Worm (Caenorhabditis elegans) whole organism, L2 larva: Measurements from ENCODE around the gene dnj-7.

ENCODE experiments used
- C34F6.9 ChIP-seq: fragments of 150-350 bp; optimal IDR thresholded peaks from 2 replicates; lab custom pipeline; 2014; ENCODE audit warnings: missing biosample characterization, missing genetic modification characterization
- F13H6.1 ChIP-seq: sonication (generic microtip); optimal IDR thresholded peaks from 2 replicates; lab custom pipeline; 2016; ENCODE audit warnings: missing genetic modification characterization, missing compliant biosample characterization
- Y55F3AM.14 ChIP-seq: fragments of 200-800 bp; sonication (Bioruptor generic); optimal IDR thresholded peaks from 2 replicates; lab custom pipeline; 2018; ENCODE audit warnings: mild to moderate bottlenecking, missing genetic modification characterization, missing compliant biosample characterization
- ZK546.5 ChIP-seq: sonication (generic microtip); optimal IDR thresholded peaks from 2 replicates; lab custom pipeline; 2017; ENCODE audit warnings: missing biosample characterization, missing genetic modification characterization
- aly-2 ChIP-seq: fragments of 150-350 bp; optimal IDR thresholded peaks from 2 replicates; lab custom pipeline; 2014; ENCODE audit warnings: missing biosample characterization, missing genetic modification characterization
- ama-1 ChIP-seq: fragments of 150-350 bp; optimal IDR thresholded peaks from 2 replicates; lab custom pipeline; 2018; ENCODE audit warnings: inconsistent platforms
- blmp-1 ChIP-seq: sonication (generic microtip); optimal IDR thresholded peaks from 2 replicates; lab custom pipeline; 2017; ENCODE audit warnings: missing genetic modification characterization, mild to moderate bottlenecking, missing compliant biosample characterization, antibody characterized with exemption, moderate library complexity; ENCODE audit not compliant: insufficient read depth
- ceh-16 ChIP-seq: fragments of 150-350 bp; optimal IDR thresholded peaks from 2 replicates; lab custom pipeline; 2014; ENCODE audit warnings: missing biosample characterization, missing genetic modification characterization
- ceh-82 ChIP-seq: fragments of 150-350 bp; optimal IDR thresholded peaks from 2 replicates; lab custom pipeline; 2014; ENCODE audit warnings: missing biosample characterization, missing genetic modification characterization
- crh-2 ChIP-seq: sonication (generic microtip); optimal IDR thresholded peaks from 2 replicates; lab custom pipeline; 2017; ENCODE audit warnings: missing biosample characterization, missing genetic modification characterization
- dmd-4 ChIP-seq: sonication (generic microtip); optimal IDR thresholded peaks from 2 replicates; lab custom pipeline; 2017; ENCODE audit warnings: missing biosample characterization, missing genetic modification characterization
- elt-3 ChIP-seq: sonication (generic microtip); optimal IDR thresholded peaks from 2 replicates; lab custom pipeline; 2017; ENCODE audit warnings: missing biosample characterization, missing genetic modification characterization
- fos-1 ChIP-seq: fragments of 150-350 bp; optimal IDR thresholded peaks from 2 replicates; lab custom pipeline; 2014; ENCODE audit warnings: missing biosample characterization, missing genetic modification characterization
- gmeb-1 ChIP-seq: fragments of 150-350 bp; optimal IDR thresholded peaks from 2 replicates; lab custom pipeline; 2014; ENCODE audit warnings: missing biosample characterization, missing genetic modification characterization
- lin-11 ChIP-seq: fragments of 150-350 bp; sonication (generic microtip); optimal IDR thresholded peaks from 2 replicates; lab custom pipeline; 2014; ENCODE audit warnings: missing biosample characterization, missing genetic modification characterization, inconsistent platforms, mixed read lengths
- lin-13 ChIP-seq: fragments of 150-350 bp; optimal IDR thresholded peaks from 2 replicates; lab custom pipeline; 2014; ENCODE audit warnings: missing biosample characterization, missing genetic modification reagents, missing genetic modification characterization
- lin-39 ChIP-seq: fragments of 150-350 bp; optimal IDR thresholded peaks from 2 replicates; lab custom pipeline; 2014; ENCODE audit warnings: missing biosample characterization, missing genetic modification reagents, missing genetic modification characterization
- lsy-2 ChIP-seq, 2 experiments: fragments of 150-350 bp in 1 of 2; sonication (generic microtip) in 1 of 2; optimal IDR thresholded peaks; 2 replicates each; lab custom pipeline; 2014 to 2017; ENCODE audit warnings: missing biosample characterization in 2 of 2, missing genetic modification characterization in 2 of 2
- mab-5 ChIP-seq: fragments of 150-350 bp; optimal IDR thresholded peaks from 2 replicates; lab custom pipeline; 2014; ENCODE audit warnings: missing biosample characterization, missing genetic modification characterization
- nhr-11 ChIP-seq: fragments of 150-350 bp; optimal IDR thresholded peaks from 2 replicates; lab custom pipeline; 2014; ENCODE audit warnings: missing biosample characterization, missing genetic modification characterization
- nhr-12 ChIP-seq: fragments of 150-350 bp; optimal IDR thresholded peaks from 2 replicates; lab custom pipeline; 2014; ENCODE audit warnings: missing biosample characterization, missing genetic modification characterization
- nhr-129 ChIP-seq: fragments of 150-350 bp; optimal IDR thresholded peaks from 2 replicates; lab custom pipeline; 2014; ENCODE audit warnings: missing biosample characterization, missing genetic modification characterization
- nhr-21 ChIP-seq: fragments of 150-350 bp; optimal IDR thresholded peaks from 2 replicates; lab custom pipeline; 2014; ENCODE audit warnings: missing biosample characterization, missing genetic modification characterization
- nhr-23 ChIP-seq: fragments of 150-350 bp; optimal IDR thresholded peaks from 2 replicates; lab custom pipeline; 2014; ENCODE audit warnings: missing biosample characterization, missing genetic modification reagents, missing genetic modification characterization
- nhr-237 ChIP-seq: fragments of 150-350 bp; optimal IDR thresholded peaks from 2 replicates; lab custom pipeline; 2014; ENCODE audit warnings: missing biosample characterization, missing genetic modification characterization
- nhr-25 ChIP-seq: fragments of 150-350 bp; sonication (generic microtip); optimal IDR thresholded peaks from 3 replicates; lab custom pipeline; 2014; ENCODE audit warnings: missing biosample characterization, missing genetic modification characterization
- nhr-6 ChIP-seq: fragments of 150-350 bp; optimal IDR thresholded peaks from 2 replicates; lab custom pipeline; 2014; ENCODE audit warnings: missing biosample characterization, missing genetic modification characterization
- peb-1 ChIP-seq: fragments of 150-350 bp; optimal IDR thresholded peaks from 2 replicates; lab custom pipeline; 2014; ENCODE audit warnings: missing biosample characterization, missing genetic modification characterization
- sem-4 ChIP-seq: fragments of 150-350 bp; optimal IDR thresholded peaks from 2 replicates; lab custom pipeline; 2014; ENCODE audit warnings: missing biosample characterization, missing genetic modification reagents, missing genetic modification characterization
- sma-3 ChIP-seq: sonication (generic microtip); optimal IDR thresholded peaks from 2 replicates; lab custom pipeline; 2016; ENCODE audit warnings: missing genetic modification reagents, missing genetic modification characterization, missing compliant biosample characterization
- sma-9 ChIP-seq, 2 experiments: fragments of 150-350 bp in 1 of 2; sonication (generic microtip) in 1 of 2; optimal IDR thresholded peaks; 2 replicates each; lab custom pipeline; 2014 to 2016; ENCODE audit warnings: missing genetic modification characterization in 2 of 2, mild to moderate bottlenecking in 1 of 2, missing biosample characterization in 1 of 2, missing compliant biosample characterization in 1 of 2, missing genetic modification reagents in 1 of 2, moderate library complexity in 1 of 2
- snpc-4 ChIP-seq: fragments of 150-350 bp; optimal IDR thresholded peaks from 2 replicates; lab custom pipeline; 2014; ENCODE audit warnings: missing biosample characterization, missing genetic modification characterization
- unc-39 ChIP-seq: fragments of 150-350 bp; optimal IDR thresholded peaks from 2 replicates; lab custom pipeline; 2014; ENCODE audit warnings: missing biosample characterization, missing genetic modification characterization
- unc-55 ChIP-seq: fragments of 150-350 bp; sonication (generic microtip); optimal IDR thresholded peaks from 3 replicates; lab custom pipeline; 2014; ENCODE audit warnings: missing biosample characterization, missing genetic modification reagents, missing genetic modification characterization
- unc-62 ChIP-seq: fragments of 150-350 bp; optimal IDR thresholded peaks from 2 replicates; lab custom pipeline; 2014; ENCODE audit warnings: missing biosample characterization, missing genetic modification reagents, missing genetic modification characterization
- zag-1 ChIP-seq: fragments of 150-350 bp; optimal IDR thresholded peaks from 2 replicates; lab custom pipeline; 2014; ENCODE audit warnings: missing biosample characterization, missing genetic modification characterization
- ztf-1 ChIP-seq: fragments of 200-800 bp; sonication (Bioruptor generic); conservative IDR thresholded peaks from 2 replicates; pipeline ENCODE4 v1.3.6; 2022; ENCODE audit warnings: missing genetic modification characterization, missing compliant biosample characterization
- ztf-11 ChIP-seq: sonication (generic microtip); optimal IDR thresholded peaks from 2 replicates; lab custom pipeline; 2017; ENCODE audit warnings: missing biosample characterization, missing genetic modification characterization
- ztf-4 ChIP-seq: fragments of 150-350 bp; optimal IDR thresholded peaks from 2 replicates; lab custom pipeline; 2014; ENCODE audit warnings: missing biosample characterization, missing genetic modification characterization

The dnj-7 gene

DNA sequence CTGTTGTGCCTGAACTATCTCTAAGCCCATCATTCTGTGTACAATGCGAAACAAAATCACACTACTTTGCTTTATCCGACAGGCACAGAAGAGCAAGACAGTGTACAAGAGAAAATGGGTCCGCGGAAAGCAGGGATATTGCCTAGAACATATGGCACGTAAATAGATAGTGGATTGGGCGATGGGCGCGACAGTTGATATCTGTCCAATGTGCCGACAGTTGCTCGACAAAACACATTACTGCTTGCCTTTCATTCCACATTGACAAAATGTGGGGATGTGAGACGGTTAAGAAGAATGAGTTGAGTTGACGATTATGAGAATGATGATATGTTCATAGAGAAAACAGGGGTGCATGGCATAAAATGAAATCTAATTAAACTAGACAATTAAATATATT lies 30.7 kb downstream of the dnj-7 start:
- no peak for TF ChIP-seq ceh-82 (tag; lab: Kevin White, UChicago)
- peak; percentile 29 for TF ChIP-seq nhr-129
- TF ChIP-seq ztf-1 (GFP tag; lab: Robert Waterston, UW) = no peak
- TF ChIP-seq nhr-11 (tag; lab: Kevin White, UChicago) = no peak
- no peak for TF ChIP-seq aly-2 (tag; lab: Kevin White, UChicago)
- TF ChIP-seq, all 48 proteins: peak for 1

ce11 chrX:7229357-7229756 lies 35.0 kb downstream of the dnj-7 start:
- TF ChIP-seq nhr-12 (tag; lab: Kevin White, UChicago) (no peak), ceh-82 (tag; lab: Kevin White, UChicago) (no peak), snpc-4 (tag; lab: Kevin White, UChicago) (no peak), ceh-16 (no peak), lin-39 (tag; lab: Kevin White, UChicago) (no peak)

- TF ChIP-seq unc-55 (GFP tag; lab: Kevin White, UChicago) = no peak
- peak; percentile 59 for TF ChIP-seq sem-4 (tag; lab: Kevin White, UChicago)
- TF ChIP-seq dmd-4 (tag; lab: Kevin White, UChicago) = no peak
- TF ChIP-seq lin-39 (tag; lab: Kevin White, UChicago) = no peak
- no peak for TF ChIP-seq ZK546.5 (tag; lab: Kevin White, UChicago)
- peak; percentile 8 for TF ChIP-seq ztf-4 (tag; lab: Kevin White, UChicago)
- peak; percentile 11 for TF ChIP-seq zag-1 (tag; lab: Kevin White, UChicago)
- TF ChIP-seq nhr-12 (tag; lab: Kevin White, UChicago) = no peak
- TF ChIP-seq lin-11 = no peak
- no peak for TF ChIP-seq gmeb-1
- no peak for TF ChIP-seq Y55F3AM.14 (GFP tag; lab: Kevin White, UChicago)
- peak in 1 of 2 experiments; percentile 51 for TF ChIP-seq lsy-2 (tag; optimal IDR thresholded peaks at IDR 0.05; lab: Kevin White, UChicago)
- TF ChIP-seq ama-1 (lab: Kevin White, UChicago) = peak; percentile 13
- TF ChIP-seq aly-2 (tag; lab: Kevin White, UChicago) = peak; percentile 40
- peak; percentile 29 for TF ChIP-seq blmp-1 (tag; lab: Kevin White, UChicago)
- TF ChIP-seq unc-62 (GFP tag; lab: Kevin White, UChicago) = no peak
- peak; percentile 68 for TF ChIP-seq crh-2 (tag; lab: Kevin White, UChicago)
- TF ChIP-seq nhr-23 (tag; lab: Kevin White, UChicago) = no peak
- TF ChIP-seq elt-3 (tag; lab: Kevin White, UChicago) = no peak
- TF ChIP-seq nhr-6 (tag; lab: Kevin White, UChicago) = peak; percentile 48
- TF ChIP-seq fos-1 (tag; lab: Kevin White, UChicago) = no peak
- TF ChIP-seq C34F6.9 (tag; lab: Kevin White, UChicago) = peak; percentile 26
- TF ChIP-seq sma-9 (GFP tag; optimal IDR thresholded peaks at IDR 0.05; lab: Kevin White, UChicago) = peak; percentile 56
- no peak for TF ChIP-seq sma-9 (tag; optimal IDR thresholded peaks at IDR 0.05; lab: Kevin White, UChicago)
- no peak for TF ChIP-seq mab-5 (tag; lab: Kevin White, UChicago)
- TF ChIP-seq sma-3 = peak; percentile 19
- TF ChIP-seq nhr-129 = peak; percentile 85
- TF ChIP-seq nhr-25 (tag; lab: Kevin White, UChicago) = peak; percentile 55
- no peak for TF ChIP-seq nhr-21 (tag; lab: Kevin White, UChicago)
- TF ChIP-seq lin-13 = peak; percentile 64
- no peak for TF ChIP-seq ceh-16
- TF ChIP-seq F13H6.1 = peak; percentile 39
- no peak for TF ChIP-seq nhr-237 (tag; lab: Kevin White, UChicago)
- TF ChIP-seq unc-39 = no peak
- no peak for TF ChIP-seq peb-1 (tag; lab: Kevin White, UChicago)
- no peak for TF ChIP-seq ztf-11
These were observed 36.0 kb downstream of the dnj-7 start for ce11 chrX:7230321-7230720.

- TF ChIP-seq nhr-129 = no peak
These were observed 36.5 kb downstream of the dnj-7 start for ce11 chrX:7230877-7231276.
